Fruit fly (Drosophila melanogaster): Measurements from ENCODE around the gene CG43155.

CG43155 gene

DNA sequence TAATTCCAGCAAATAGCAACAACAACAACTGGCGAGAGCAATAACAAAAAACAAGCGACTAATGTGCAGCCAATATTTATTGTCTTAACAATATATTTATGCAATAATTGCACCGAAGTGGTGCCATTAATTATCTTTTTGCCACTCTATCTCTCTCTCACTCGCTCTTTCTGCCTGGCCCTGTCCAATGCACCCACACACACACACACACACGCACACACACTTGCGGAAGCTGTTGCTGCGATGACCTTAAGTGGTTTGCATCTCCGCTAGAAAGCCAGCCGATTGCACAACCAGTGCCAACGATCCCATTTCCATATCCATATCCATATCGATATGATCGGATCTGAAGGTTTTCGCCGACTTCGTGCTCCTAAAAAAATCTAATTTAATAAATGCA lies 60.6 kb downstream of the CG43155 start (continued):
- no peak for TF ChIP-seq C15 (GFP tag; IDR thresholded peaks at IDR 0.05)
- no peak for TF ChIP-seq Meics (GFP tag; optimal IDR thresholded peaks at IDR 0.05)
- TF ChIP-seq al (GFP tag; IDR thresholded peaks at IDR 0.05), result no peak
- no peak for TF ChIP-seq HLH3B (GFP tag; IDR thresholded peaks at IDR 0.05)
- TF ChIP-seq Chrac-16 (GFP tag; optimal IDR thresholded peaks at IDR 0.05), result no peak
- TF ChIP-seq CG13894 (tag; optimal IDR thresholded peaks at IDR 0.05), result no peak
- TF ChIP-seq nom (GFP tag; optimal IDR thresholded peaks at IDR 0.05), result no peak

DNA sequence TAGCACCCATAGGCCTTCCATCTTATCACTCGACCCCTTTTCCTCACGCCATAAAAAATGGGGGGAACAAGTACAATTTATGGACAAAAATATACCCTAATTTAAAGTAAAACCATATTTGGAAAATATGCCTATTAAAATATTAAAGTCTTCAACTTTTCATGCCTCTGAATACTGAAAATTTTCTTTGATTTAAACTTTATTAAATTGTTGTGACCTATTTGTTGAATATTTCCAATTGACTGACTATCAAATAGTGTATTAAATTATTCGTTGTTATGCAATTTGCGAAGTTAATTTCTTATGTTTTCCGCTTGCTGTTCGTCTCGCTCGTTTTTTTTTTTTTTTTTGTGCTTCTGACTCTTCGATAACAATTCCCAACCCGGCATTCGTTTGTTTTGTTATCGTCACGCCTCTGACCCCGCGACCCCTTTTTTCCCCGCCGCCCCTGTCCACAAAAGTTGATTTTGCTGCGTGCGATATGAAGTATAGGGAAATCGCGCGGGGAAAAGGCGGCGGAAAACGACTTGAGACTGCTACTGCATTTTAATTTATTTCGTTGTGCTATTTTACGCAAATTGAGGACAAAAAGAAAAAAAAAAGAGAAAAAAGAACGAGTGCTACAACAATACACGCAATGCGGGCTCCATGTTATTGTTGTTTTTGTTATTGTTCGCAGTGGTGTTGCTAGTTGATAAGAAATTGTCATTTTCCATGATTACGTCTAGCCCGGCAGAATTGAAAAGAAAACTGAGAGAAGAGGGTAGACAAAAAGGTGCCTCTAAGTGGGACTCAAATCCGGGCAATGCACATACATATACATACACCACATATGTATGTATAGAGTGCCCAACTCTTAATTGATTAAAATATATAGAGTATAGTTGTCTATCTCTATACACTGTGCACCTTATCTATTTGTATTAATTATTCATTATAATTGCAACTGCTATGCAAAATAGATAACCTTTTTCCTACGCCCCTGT lies 62.3 kb downstream of the CG43155 start:
- TF ChIP-seq Dfd (GFP tag; optimal IDR thresholded peaks at IDR 0.05), result no peak
- TF ChIP-seq Aef1 (GFP tag; IDR thresholded peaks at IDR 0.05), result 0 out of 3 replicates have a peak, but pooled peaks have one; percentile 52
- TF ChIP-seq lbe (GFP tag; optimal IDR thresholded peaks at IDR 0.05), result no peak
- TF ChIP-seq Scr (GFP tag; IDR thresholded peaks at IDR 0.05; ENCODE audit: partially characterized antibody), result no peak
- no peak for TF ChIP-seq CG17568 (GFP tag; optimal IDR thresholded peaks at IDR 0.05)
- TF ChIP-seq Poxn (GFP tag; IDR thresholded peaks at IDR 0.05), result no peak
- TF ChIP-seq CG7271 (tag; optimal IDR thresholded peaks at IDR 0.05), result no peak
- no peak for TF ChIP-seq HmgD (GFP tag; optimal IDR thresholded peaks at IDR 0.05)
- 0 out of 3 replicates have a peak, but pooled peaks have one; percentile 41 for TF ChIP-seq gce (GFP tag; IDR thresholded peaks at IDR 0.05)
- TF ChIP-seq pita (GFP tag; optimal IDR thresholded peaks at IDR 0.05), result no peak
- 0 out of 3 replicates have a peak, but pooled peaks have one; percentile 36 for TF ChIP-seq CG2889 (GFP tag; IDR thresholded peaks at IDR 0.05)
- peak; percentile 59; the same call in 1 of the 2 replicates for TF ChIP-seq seq (GFP tag; IDR thresholded peaks at IDR 0.05)
- TF ChIP-seq Eip74EF (GFP tag; optimal IDR thresholded peaks at IDR 0.05), result peak in 1 of 2 experiments; percentile 69
- peak; percentile 60 for TF ChIP-seq CG12219 (GFP tag; optimal IDR thresholded peaks at IDR 0.05)
- TF ChIP-seq CG11093 (GFP tag; IDR thresholded peaks at IDR 0.05), result peak; percentile 56; the same call in 1 of the 3 replicates
- TF ChIP-seq scrt (GFP tag; optimal IDR thresholded peaks at IDR 0.05), result peak; percentile 38
- no peak for TF ChIP-seq CG2202 (tag; optimal IDR thresholded peaks at IDR 0.05)
- no peak for TF ChIP-seq fd64A (GFP tag; optimal IDR thresholded peaks at IDR 0.05)
- TF ChIP-seq Lim3 (GFP tag; IDR thresholded peaks at IDR 0.05), result no peak
- no peak for TF ChIP-seq gsb (GFP tag; IDR thresholded peaks at IDR 0.05)
- TF ChIP-seq bowl (GFP tag; IDR thresholded peaks at IDR 0.05), result no peak
- peak; percentile 88 for TF ChIP-seq CG11695 (GFP tag; IDR thresholded peaks at IDR 0.05)
- 0 out of 2 replicates have a peak, but pooled peaks have one; percentile 15 for TF ChIP-seq wdn (GFP tag; IDR thresholded peaks at IDR 0.05)
- peak; percentile 41 for TF ChIP-seq CG13296 (GFP tag; optimal IDR thresholded peaks at IDR 0.05)
- peak; percentile 25 for TF ChIP-seq Camta (GFP tag; optimal IDR thresholded peaks at IDR 0.05)
- no peak for TF ChIP-seq Sry-δ (GFP tag; optimal IDR thresholded peaks at IDR 0.05)
- TF ChIP-seq Fer3 (tag; optimal IDR thresholded peaks at IDR 0.05), result peak; percentile 65
- peak; percentile 38 to 51 for TF ChIP-seq dpn (GFP tag; optimal IDR thresholded peaks at IDR 0.05)
- no peak for TF ChIP-seq CG6765 (GFP tag; optimal IDR thresholded peaks at IDR 0.05)
- TF ChIP-seq Vsx1 (GFP tag; optimal IDR thresholded peaks at IDR 0.05), result peak; percentile 29
- no peak for TF ChIP-seq Ets65A (GFP tag)
- peak; percentile 52 for TF ChIP-seq CG1603 (tag; optimal IDR thresholded peaks at IDR 0.05)
- TF ChIP-seq Fer2 (tag; optimal IDR thresholded peaks at IDR 0.05), result no peak
- peak; percentile 59 for TF ChIP-seq E2f2 (GFP tag; IDR thresholded peaks at IDR 0.05)
- peak; percentile 44 for TF ChIP-seq CG6272 (GFP tag; IDR thresholded peaks at IDR 0.05)
- TF ChIP-seq CG4730 (GFP tag; IDR thresholded peaks at IDR 0.05), result peak; percentile 10; the same call in 1 of the 2 replicates
- peak; percentile 53 for TF ChIP-seq CG10267 (tag; optimal IDR thresholded peaks at IDR 0.05)
- 0 out of 2 replicates have a peak, but pooled peaks have one; percentile 38 for TF ChIP-seq ranshi (GFP tag; IDR thresholded peaks at IDR 0.05)
- TF ChIP-seq cato (GFP tag; optimal IDR thresholded peaks at IDR 0.05; ENCODE audit: borderline replicate concordance), result no peak
- TF ChIP-seq CG9932 (GFP tag; IDR thresholded peaks at IDR 0.05), result peak; percentile 46
